Worm (Caenorhabditis elegans): ENCODE results near the gene crm-1.

DNA sequence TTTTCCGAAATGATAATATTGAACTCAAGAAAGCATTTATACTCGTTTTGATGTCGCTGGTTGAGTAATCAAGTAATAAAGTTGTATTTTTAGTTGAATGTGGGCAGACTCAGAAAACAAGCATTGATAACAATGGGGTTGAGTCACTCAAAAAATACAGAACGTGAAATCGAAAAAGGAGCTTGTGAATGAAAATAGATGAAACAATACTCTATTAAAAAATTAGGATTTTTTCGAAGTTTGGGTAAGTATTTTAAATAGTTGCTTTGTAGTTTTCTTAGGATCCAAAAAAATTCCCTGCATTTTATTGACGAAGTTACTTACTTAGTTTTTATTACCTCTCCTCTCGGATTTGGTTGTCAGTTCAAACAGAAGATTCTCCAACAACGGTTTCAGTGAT lies 48.5 kb downstream of the crm-1 start, which contains the start of gene lys-3:
- TF ChIP-seq ama-1 (optimal IDR thresholded peaks at IDR 0.05) (no peak), ceh-82 (tag; optimal IDR thresholded peaks at IDR 0.05) (no peak), lin-39 (tag; optimal IDR thresholded peaks at IDR 0.05) (no peak), nhr-76 (tag; optimal IDR thresholded peaks at IDR 0.05) (no peak)

Data from whole organism, L3 larva.